Worm (Caenorhabditis elegans) whole organism, L3 larva: ENCODE results near the gene C15H7.4.

Source experiments
- ZK546.5 ChIP-seq: sonication (generic microtip); optimal IDR thresholded peaks from 2 replicates; lab custom pipeline; 2017; ENCODE audit warnings: missing biosample characterization, missing genetic modification characterization
- aly-2 ChIP-seq: fragments of 150-350 bp; optimal IDR thresholded peaks from 2 replicates; lab custom pipeline; 2014; ENCODE audit warnings: missing biosample characterization, missing genetic modification characterization
- ama-1 ChIP-seq: fragments of 150-350 bp; optimal IDR thresholded peaks from 2 replicates; lab custom pipeline; 2018
- ceh-16 ChIP-seq: sonication (generic microtip); optimal IDR thresholded peaks from 2 replicates; lab custom pipeline; 2017; ENCODE audit warnings: missing biosample characterization, missing genetic modification characterization
- ceh-28 ChIP-seq: fragments of 150-350 bp; optimal IDR thresholded peaks from 2 replicates; lab custom pipeline; 2014; ENCODE audit warnings: missing biosample characterization, missing genetic modification reagents, missing genetic modification characterization
- ceh-9 ChIP-seq: sonication (generic microtip); optimal IDR thresholded peaks from 2 replicates; lab custom pipeline; 2018; ENCODE audit warnings: missing biosample characterization, missing genetic modification characterization
- daf-12 ChIP-seq: fragments of 150-350 bp; optimal IDR thresholded peaks from 2 replicates; lab custom pipeline; 2014; ENCODE audit warnings: missing biosample characterization, missing genetic modification reagents, missing genetic modification characterization
- elt-1 ChIP-seq: fragments of 150-350 bp; optimal IDR thresholded peaks from 2 replicates; lab custom pipeline; 2014; ENCODE audit warnings: missing biosample characterization, missing genetic modification characterization
- eor-1 ChIP-seq, 2 experiments: fragments of 150-350 bp; optimal IDR thresholded peaks; 2 replicates each; lab custom pipeline; 2014 to 2018; ENCODE audit warnings: missing biosample characterization in 2 of 2, missing genetic modification characterization in 2 of 2
- fkh-10 ChIP-seq: sonication (generic microtip); optimal IDR thresholded peaks from 2 replicates; lab custom pipeline; 2017; ENCODE audit warnings: missing biosample characterization, missing genetic modification reagents, missing genetic modification characterization
- fkh-2 ChIP-seq: fragments of 150-350 bp; optimal IDR thresholded peaks from 2 replicates; lab custom pipeline; 2014; ENCODE audit warnings: missing biosample characterization, missing genetic modification reagents, missing genetic modification characterization
- fos-1 ChIP-seq: fragments of 150-350 bp; optimal IDR thresholded peaks from 2 replicates; lab custom pipeline; 2014; ENCODE audit warnings: missing biosample characterization, missing genetic modification characterization
- hmg-11 ChIP-seq: sonication (generic microtip); optimal IDR thresholded peaks from 2 replicates; lab custom pipeline; 2016; ENCODE audit warnings: missing genetic modification characterization, missing compliant biosample characterization
- lin-15B ChIP-seq: fragments of 150-350 bp; optimal IDR thresholded peaks from 2 replicates; lab custom pipeline; 2014; ENCODE audit warnings: missing biosample characterization, missing genetic modification characterization
- lin-39 ChIP-seq: fragments of 150-350 bp; optimal IDR thresholded peaks from 2 replicates; lab custom pipeline; 2018; ENCODE audit warnings: missing biosample characterization, missing genetic modification reagents, missing genetic modification characterization
- mdl-1 ChIP-seq: fragments of 150-350 bp; optimal IDR thresholded peaks from 2 replicates; lab custom pipeline; 2014; ENCODE audit warnings: missing biosample characterization, missing genetic modification characterization
- nfya-1 ChIP-seq: sonication (generic microtip); optimal IDR thresholded peaks from 2 replicates; lab custom pipeline; 2017; ENCODE audit warnings: missing genetic modification characterization, mild to moderate bottlenecking, missing compliant biosample characterization, antibody characterized with exemption, moderate library complexity; ENCODE audit not compliant: insufficient read depth
- nhr-11 ChIP-seq: fragments of 150-350 bp; optimal IDR thresholded peaks from 2 replicates; lab custom pipeline; 2014; ENCODE audit warnings: missing biosample characterization, missing genetic modification characterization
- nhr-23 ChIP-seq: fragments of 150-350 bp; optimal IDR thresholded peaks from 2 replicates; lab custom pipeline; 2014; ENCODE audit warnings: missing biosample characterization, missing genetic modification reagents, missing genetic modification characterization
- nhr-25 ChIP-seq: sonication (generic microtip); optimal IDR thresholded peaks from 2 replicates; lab custom pipeline; 2017; ENCODE audit warnings: missing biosample characterization, missing genetic modification characterization
- nhr-28 ChIP-seq: fragments of 150-350 bp; optimal IDR thresholded peaks from 2 replicates; lab custom pipeline; 2014; ENCODE audit warnings: missing biosample characterization, missing genetic modification characterization
- nhr-43 ChIP-seq: sonication (generic microtip); optimal IDR thresholded peaks from 2 replicates; lab custom pipeline; 2016; ENCODE audit warnings: mild to moderate bottlenecking, missing genetic modification characterization, missing compliant biosample characterization; ENCODE audit not compliant: poor library complexity, severe bottlenecking
- nhr-67 ChIP-seq: fragments of 150-350 bp; optimal IDR thresholded peaks from 2 replicates; lab custom pipeline; 2014; ENCODE audit warnings: missing biosample characterization, missing genetic modification characterization
- nhr-76 ChIP-seq: fragments of 150-350 bp; sonication (generic microtip); optimal IDR thresholded peaks from 5 replicates; lab custom pipeline; 2014; ENCODE audit warnings: missing biosample characterization, missing genetic modification characterization
- nhr-77 ChIP-seq: fragments of 150-350 bp; optimal IDR thresholded peaks from 2 replicates; lab custom pipeline; 2014; ENCODE audit warnings: missing biosample characterization, missing genetic modification characterization
- pha-4 ChIP-seq: fragments of 150-350 bp; optimal IDR thresholded peaks from 2 replicates; lab custom pipeline; 2014; ENCODE audit warnings: missing biosample characterization, missing genetic modification reagents, missing genetic modification characterization
- pqm-1 ChIP-seq: fragments of 150-350 bp; optimal IDR thresholded peaks from 2 replicates; lab custom pipeline; 2017; ENCODE audit warnings: missing biosample characterization, missing genetic modification characterization, inconsistent platforms
- sea-2 ChIP-seq: fragments of 150-350 bp; sonication (generic microtip); optimal IDR thresholded peaks from 4 replicates; lab custom pipeline; 2014; ENCODE audit warnings: missing biosample characterization, missing genetic modification reagents, missing genetic modification characterization
- skn-1 ChIP-seq: fragments of 150-350 bp; optimal IDR thresholded peaks from 2 replicates; lab custom pipeline; 2014; ENCODE audit warnings: missing biosample characterization, missing genetic modification characterization
- snpc-4 ChIP-seq: fragments of 150-350 bp; optimal IDR thresholded peaks from 2 replicates; lab custom pipeline; 2014; ENCODE audit warnings: missing biosample characterization, missing genetic modification characterization
- tbx-2 ChIP-seq: sonication (generic microtip); optimal IDR thresholded peaks from 2 replicates; lab custom pipeline; 2016; ENCODE audit warnings: mild to moderate bottlenecking, missing genetic modification characterization, missing compliant biosample characterization
- unc-62 ChIP-seq: fragments of 150-350 bp; sonication (generic microtip); optimal IDR thresholded peaks from 4 replicates; lab custom pipeline; 2014; ENCODE audit warnings: missing biosample characterization, missing genetic modification reagents, missing genetic modification characterization
- ztf-11 ChIP-seq: fragments of 150-350 bp; optimal IDR thresholded peaks from 2 replicates; lab custom pipeline; 2014; ENCODE audit warnings: missing biosample characterization, missing genetic modification characterization

C15H7.4 gene

DNA sequence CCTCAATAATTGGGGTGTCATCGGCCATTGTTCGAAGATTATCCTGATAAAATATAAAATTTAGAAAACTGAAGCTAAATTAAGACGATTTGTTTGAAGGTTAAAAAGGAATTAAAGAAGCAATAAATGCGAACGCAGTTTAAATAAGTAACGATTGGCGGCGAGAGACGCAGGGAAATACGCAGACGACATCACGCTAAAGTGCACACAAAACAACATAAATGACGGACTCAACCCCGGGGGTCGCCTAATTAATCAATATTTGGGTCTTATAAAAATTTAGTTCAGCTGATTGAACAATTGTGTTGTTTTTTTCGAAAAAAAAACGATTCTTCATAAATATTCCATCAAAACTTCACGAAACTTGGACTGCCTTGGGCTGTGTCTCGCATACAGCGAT is 39.3 kb downstream of the C15H7.4 start, which contains the start of gene hcp-3 (continued):
- TF ChIP-seq ceh-16 (tag; lab: Kevin White, UChicago) (no peak), nhr-43 (no peak), nhr-76 (no peak), ceh-28 (tag; lab: Kevin White, UChicago) (peak; percentile 46), unc-62 (GFP tag; lab: Kevin White, UChicago) (no peak), nhr-23 (tag; lab: Kevin White, UChicago) (peak; percentile 45), tbx-2 (tag; lab: Kevin White, UChicago) (no peak), nhr-25 (tag; lab: Kevin White, UChicago) (peak; percentile 27)

DNA sequence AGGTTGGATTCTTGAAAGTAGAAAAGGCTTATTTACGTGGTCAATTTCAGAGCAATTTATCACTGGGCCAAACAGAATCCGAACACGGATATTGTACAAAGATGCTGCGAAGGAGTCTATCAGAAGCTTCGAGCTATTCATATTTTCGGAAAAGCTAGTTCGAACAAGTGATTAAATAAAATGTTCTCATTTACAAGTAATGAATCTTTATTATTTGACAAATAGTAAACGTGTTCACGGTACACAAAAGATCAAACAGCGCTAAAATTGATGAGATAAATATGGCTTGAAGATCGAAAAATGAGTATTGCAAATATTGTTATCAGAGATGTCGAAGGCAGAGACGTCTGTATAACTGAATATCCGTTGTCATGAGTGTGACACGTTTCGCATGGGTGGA is 40.6 kb downstream of the C15H7.4 start:
- TF ChIP-seq daf-12 (tag; lab: Kevin White, UChicago), result no peak
- no peak for TF ChIP-seq mdl-1 (tag; lab: Kevin White, UChicago)
- TF ChIP-seq nhr-23 (tag; lab: Kevin White, UChicago), result no peak
- TF ChIP-seq aly-2 (tag; lab: Kevin White, UChicago), result no peak
- TF ChIP-seq ama-1 (lab: Kevin White, UChicago), result no peak
- TF ChIP-seq nhr-76, result no peak
- TF ChIP-seq tbx-2 (tag; lab: Kevin White, UChicago), result no peak

- peak; percentile 2 for TF ChIP-seq nhr-25 (tag; lab: Kevin White, UChicago)
- TF ChIP-seq skn-1, result no peak
- no peak for TF ChIP-seq lin-39 (tag; lab: Kevin White, UChicago)
- TF ChIP-seq ztf-11 (tag; lab: Kevin White, UChicago), result no peak
- no peak for TF ChIP-seq nhr-11 (tag; lab: Kevin White, UChicago)
- TF ChIP-seq nfya-1 (tag; lab: Kevin White, UChicago), result peak; percentile 45
- TF ChIP-seq lin-15B (tag; lab: Kevin White, UChicago), result peak; percentile 48
- TF ChIP-seq pha-4 (tag; lab: Kevin White, UChicago), result no peak
- TF ChIP-seq elt-1 (tag; lab: Kevin White, UChicago), result no peak
- TF ChIP-seq nhr-23 (tag; lab: Kevin White, UChicago), result peak; percentile 43
- no peak for TF ChIP-seq snpc-4 (tag; lab: Kevin White, UChicago)
- TF ChIP-seq hmg-11 (tag; lab: Kevin White, UChicago), result no peak
These were observed 41.5 kb downstream of the C15H7.4 start, which contains the start of the genes pri-1 and F58A4.6 for ce11 chrIII:9614211-9614610. Gene pri-1 (minus strand): TSS chrIII:9614281. Gene F58A4.6 (plus strand): TSS chrIII:9614482.

DNA sequence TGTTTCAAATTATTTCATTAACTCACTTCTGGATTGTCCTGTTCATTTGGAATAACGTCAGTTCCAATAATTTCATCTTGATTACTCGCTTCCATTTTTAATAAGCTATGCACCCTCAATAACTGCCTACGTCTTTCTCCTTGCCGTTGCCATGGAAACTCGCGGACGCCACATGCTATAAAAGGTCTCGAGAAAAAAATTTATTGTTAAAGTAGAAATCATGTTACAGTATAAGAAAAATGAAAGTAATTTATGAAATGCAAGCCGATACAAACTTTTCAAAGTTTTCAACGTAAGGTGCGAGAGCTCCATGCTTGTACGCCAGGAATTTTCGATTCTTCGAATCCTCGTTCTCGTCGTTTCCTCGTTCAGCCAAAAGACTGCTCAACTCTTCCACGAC is 43.6 kb downstream of the C15H7.4 start, which contains the start of gene bbs-4:
bbs-4 (minus strand) TSS at position 101 of the 400 bp plus-strand sequence.
- TF ChIP-seq mdl-1 (tag; lab: Kevin White, UChicago) (no peak), aly-2 (tag; lab: Kevin White, UChicago) (no peak), ZK546.5 (tag; lab: Kevin White, UChicago) (no peak), ceh-16 (tag; lab: Kevin White, UChicago) (no peak), fkh-10 (no peak), ama-1 (lab: Kevin White, UChicago) (no peak), ceh-28 (tag; lab: Kevin White, UChicago) (no peak), hmg-11 (tag; lab: Kevin White, UChicago) (no peak), nhr-28 (tag; lab: Kevin White, UChicago) (no peak), tbx-2 (tag; lab: Kevin White, UChicago) (no peak), nhr-67 (no peak), nhr-76 (no peak), nhr-25 (tag; lab: Kevin White, UChicago) (no peak), elt-1 (tag; lab: Kevin White, UChicago) (no peak), pqm-1 (tag; lab: Kevin White, UChicago) (no peak), nhr-23 (tag; lab: Kevin White, UChicago) (no peak), nhr-77 (tag; lab: Kevin White, UChicago) (no peak)

- TF ChIP-seq fkh-2 (tag; lab: Kevin White, UChicago), result no peak
- TF ChIP-seq nhr-23 (tag; lab: Kevin White, UChicago), result no peak
- no peak for TF ChIP-seq nfya-1 (tag; lab: Kevin White, UChicago)
- no peak for TF ChIP-seq ceh-9
- TF ChIP-seq nhr-28 (tag; lab: Kevin White, UChicago), result no peak
- TF ChIP-seq eor-1 (tag; optimal IDR thresholded peaks at IDR 0.05; lab: Kevin White, UChicago), result no peak
- no peak for TF ChIP-seq nhr-76
- TF ChIP-seq ama-1 (lab: Kevin White, UChicago), result no peak
- TF ChIP-seq sea-2 (GFP tag; lab: Kevin White, UChicago), result no peak
- TF ChIP-seq pha-4 (tag; lab: Kevin White, UChicago), result no peak
- TF ChIP-seq fkh-10, result no peak
- TF ChIP-seq fos-1 (tag; lab: Kevin White, UChicago), result no peak
- TF ChIP-seq, all 47 proteins: peak for 0
These were observed 47.1 kb downstream of the C15H7.4 start, which contains the start of gene clec-161 for ce11 chrIII:9608650-9609049. Gene clec-161 (minus strand): TSS chrIII:9608750.
